Fruit fly (Drosophila melanogaster) whole organism, prepupa: ENCODE data around the gene CG6938.
A peak's percentile ranks its signal among the peaks of the same experiment; 100 is the strongest.

Source experiments
- CG10631 ChIP-seq: fragments of 200-800 bp; sonication (Bioruptor generic); optimal IDR thresholded peaks from 2 replicates; lab custom pipeline; 2016; ENCODE audit warnings: missing biosample characterization, missing genetic modification characterization
- CG11762 ChIP-seq: fragments of 200-800 bp; sonication (Bioruptor generic); optimal IDR thresholded peaks from 3 replicates; lab custom pipeline; 2016; ENCODE audit warnings: missing biosample characterization, missing genetic modification characterization; ENCODE audit not compliant: insufficient read depth
- CG15336 ChIP-seq: fragments of 200-800 bp; sonication (Bioruptor generic); IDR thresholded peaks from 2 replicates; pipeline ENCODE4 v1.3.6; 2022; ENCODE audit warnings: missing biosample characterization, missing genetic modification characterization
- CG1621 ChIP-seq: fragments of 200-800 bp; sonication (Bioruptor generic); optimal IDR thresholded peaks from 3 replicates; lab custom pipeline; 2018; ENCODE audit warnings: missing biosample characterization, mild to moderate bottlenecking, missing genetic modification characterization
- CG16779 ChIP-seq: fragments of 200-800 bp; sonication (Bioruptor generic); optimal IDR thresholded peaks from 3 replicates; lab custom pipeline; 2017; ENCODE audit warnings: missing biosample characterization, mild to moderate bottlenecking, missing genetic modification characterization
- CG3032 ChIP-seq: fragments of 200-800 bp; optimal IDR thresholded peaks from 2 replicates; lab custom pipeline; 2019; ENCODE audit warnings: missing biosample characterization, mild to moderate bottlenecking, missing genetic modification characterization, moderate library complexity
- CG31627 ChIP-seq: fragments of 200-800 bp; sonication (Bioruptor generic); optimal IDR thresholded peaks from 3 replicates; lab custom pipeline; 2016; ENCODE audit warnings: missing biosample characterization, missing genetic modification characterization
- CG32006 ChIP-seq: fragments of 200-800 bp; sonication (Bioruptor generic); optimal IDR thresholded peaks from 3 replicates; lab custom pipeline; 2017; ENCODE audit warnings: missing biosample characterization, mild to moderate bottlenecking, missing genetic modification characterization
- CG34406 ChIP-seq: fragments of 200-800 bp; sonication (Bioruptor generic); optimal IDR thresholded peaks from 3 replicates; lab custom pipeline; 2016; ENCODE audit warnings: missing biosample characterization, missing genetic modification characterization
- CG3919 ChIP-seq: fragments of 200-800 bp; sonication (Bioruptor generic); optimal IDR thresholded peaks from 3 replicates; lab custom pipeline; 2016; ENCODE audit warnings: missing biosample characterization, missing genetic modification characterization
- CG4318 ChIP-seq: fragments of 200-800 bp; sonication (Bioruptor generic); optimal IDR thresholded peaks from 3 replicates; lab custom pipeline; 2017; ENCODE audit warnings: missing biosample characterization, mild to moderate bottlenecking, missing genetic modification characterization
- CG6163 ChIP-seq: fragments of 200-800 bp; sonication (Bioruptor generic); IDR thresholded peaks from 3 replicates; pipeline ENCODE4 v1.3.6; 2022; ENCODE audit warnings: missing biosample characterization, missing genetic modification characterization
- CG6276 ChIP-seq: fragments of 200-800 bp; sonication (Bioruptor generic); optimal IDR thresholded peaks from 2 replicates; lab custom pipeline; 2017; ENCODE audit warnings: missing biosample characterization, mild to moderate bottlenecking, missing genetic modification characterization
- CG6808 ChIP-seq: fragments of 200-800 bp; sonication (Bioruptor generic); optimal IDR thresholded peaks from 3 replicates; lab custom pipeline; 2017; ENCODE audit warnings: missing biosample characterization, missing genetic modification characterization, mild to moderate bottlenecking, moderate library complexity, missing genetic modification reagents
- CG7368 ChIP-seq: fragments of 200-800 bp; sonication (Bioruptor generic); optimal IDR thresholded peaks from 3 replicates; lab custom pipeline; 2016; ENCODE audit warnings: missing biosample characterization, missing genetic modification characterization
- CG8119 ChIP-seq: fragments of 200-800 bp; sonication (Bioruptor generic); IDR thresholded peaks from 3 replicates; pipeline ENCODE4 v1.3.6; 2022; ENCODE audit warnings: missing biosample characterization, missing genetic modification characterization
- CG8632 ChIP-seq: fragments of 200-800 bp; sonication (Bioruptor generic); optimal IDR thresholded peaks from 3 replicates; lab custom pipeline; 2016; ENCODE audit warnings: missing biosample characterization, missing genetic modification characterization
- CG9139 ChIP-seq: fragments of 200-800 bp; sonication (Bioruptor generic); optimal IDR thresholded peaks from 3 replicates; lab custom pipeline; 2017; ENCODE audit warnings: missing biosample characterization, mild to moderate bottlenecking, missing genetic modification characterization
- Eip75B ChIP-seq: fragments of 200-800 bp; sonication (Bioruptor generic); optimal IDR thresholded peaks from 3 replicates; lab custom pipeline; 2016; ENCODE audit warnings: missing biosample characterization, missing genetic modification characterization
- Eip78C ChIP-seq: fragments of 200-800 bp; sonication (Bioruptor generic); peaks from one replicate; lab custom pipeline; 2016; ENCODE audit warnings: missing biosample characterization, missing genetic modification characterization
- Ets96B ChIP-seq: fragments of 200-800 bp; optimal IDR thresholded peaks from 2 replicates; lab custom pipeline; 2019; ENCODE audit warnings: missing biosample characterization, mild to moderate bottlenecking, missing genetic modification characterization, moderate library complexity
- Gug ChIP-seq: fragments of 200-800 bp; sonication (Bioruptor generic); IDR thresholded peaks from 2 replicates; pipeline ENCODE4 v1.3.6; 2022; ENCODE audit warnings: missing biosample characterization, missing genetic modification characterization
- Hr38 ChIP-seq: sonication (Bioruptor generic); optimal IDR thresholded peaks from 2 replicates; lab custom pipeline; 2016; ENCODE audit warnings: missing biosample characterization, missing genetic modification characterization
- Hr39 ChIP-seq: fragments of 200-800 bp; sonication (Bioruptor generic); optimal IDR thresholded peaks from 2 replicates; lab custom pipeline; 2016; ENCODE audit warnings: missing biosample characterization, missing genetic modification characterization
- Lpt ChIP-seq: fragments of 200-800 bp; sonication (Bioruptor generic); optimal IDR thresholded peaks from 3 replicates; lab custom pipeline; 2016; ENCODE audit warnings: missing biosample characterization, missing genetic modification characterization
- Met ChIP-seq: fragments of 200-800 bp; sonication (Bioruptor generic); optimal IDR thresholded peaks from 3 replicates; lab custom pipeline; 2016; ENCODE audit warnings: missing biosample characterization, missing genetic modification characterization
- OdsH ChIP-seq: fragments of 200-800 bp; sonication (Bioruptor generic); optimal IDR thresholded peaks from 3 replicates; lab custom pipeline; 2016; ENCODE audit warnings: missing biosample characterization, missing genetic modification characterization
- Smox ChIP-seq: fragments of 200-800 bp; sonication (Bioruptor generic); optimal IDR thresholded peaks from 3 replicates; lab custom pipeline; 2016; ENCODE audit warnings: missing biosample characterization, missing genetic modification characterization
- Sox102F ChIP-seq: fragments of 200-800 bp; sonication (Bioruptor generic); optimal IDR thresholded peaks from 2 replicates; lab custom pipeline; 2016; ENCODE audit warnings: missing biosample characterization, mild to moderate bottlenecking, missing genetic modification characterization
- Sox14 ChIP-seq: fragments of 200-800 bp; sonication (Bioruptor generic); optimal IDR thresholded peaks from 3 replicates; lab custom pipeline; 2016; ENCODE audit warnings: missing biosample characterization, missing genetic modification characterization
- Sox15 ChIP-seq: fragments of 200-800 bp; sonication (Bioruptor generic); optimal IDR thresholded peaks from 3 replicates; lab custom pipeline; 2016; ENCODE audit warnings: missing biosample characterization, missing genetic modification characterization
- achi ChIP-seq: fragments of 200-800 bp; sonication (Bioruptor generic); optimal IDR thresholded peaks from 3 replicates; lab custom pipeline; 2016; ENCODE audit warnings: missing biosample characterization, missing genetic modification characterization
- cyc ChIP-seq: fragments of 200-800 bp; sonication (Bioruptor generic); optimal IDR thresholded peaks from 3 replicates; lab custom pipeline; 2016; ENCODE audit warnings: missing biosample characterization, missing genetic modification characterization
- dac ChIP-seq: fragments of 200-800 bp; sonication (Bioruptor generic); optimal IDR thresholded peaks from 2 replicates; lab custom pipeline; 2017; ENCODE audit warnings: missing biosample characterization, mild to moderate bottlenecking, missing genetic modification characterization
- dsx ChIP-seq: fragments of 200-800 bp; optimal IDR thresholded peaks from 3 replicates; lab custom pipeline; 2019; ENCODE audit warnings: missing biosample characterization, mild to moderate bottlenecking, missing genetic modification characterization, moderate library complexity; ENCODE audit not compliant: poor library complexity, severe bottlenecking
- eg ChIP-seq: fragments of 200-800 bp; sonication (Bioruptor generic); IDR thresholded peaks from 3 replicates; pipeline ENCODE4 v1.3.6; 2022; ENCODE audit warnings: missing biosample characterization, missing genetic modification characterization
- esn ChIP-seq: fragments of 200-800 bp; sonication (Bioruptor generic); optimal IDR thresholded peaks from 2 replicates; lab custom pipeline; 2016; ENCODE audit warnings: missing biosample characterization, mild to moderate bottlenecking, missing genetic modification characterization, moderate library complexity
- fd85E ChIP-seq: fragments of 200-800 bp; sonication (Bioruptor generic); optimal IDR thresholded peaks from 3 replicates; lab custom pipeline; 2016; ENCODE audit warnings: missing biosample characterization, missing genetic modification characterization
- lz ChIP-seq: fragments of 200-800 bp; sonication (Bioruptor generic); optimal IDR thresholded peaks from 3 replicates; lab custom pipeline; 2016; ENCODE audit warnings: missing biosample characterization, missing genetic modification characterization
- pdm3 ChIP-seq: fragments of 200-800 bp; sonication (Bioruptor generic); optimal IDR thresholded peaks from 3 replicates; lab custom pipeline; 2016; ENCODE audit warnings: missing biosample characterization, missing genetic modification characterization
- salr ChIP-seq, 2 experiments: fragments of 200-800 bp; sonication (Bioruptor generic); optimal IDR thresholded peaks; 3 replicates each; lab custom pipeline; 2016 to 2018; ENCODE audit warnings: missing biosample characterization in 2 of 2, missing genetic modification characterization in 2 of 2, mild to moderate bottlenecking in 1 of 2
- spab ChIP-seq: fragments of 200-800 bp; sonication (Bioruptor generic); optimal IDR thresholded peaks from 2 replicates; lab custom pipeline; 2017; ENCODE audit warnings: missing biosample characterization, mild to moderate bottlenecking, missing genetic modification characterization, missing genetic modification reagents
- ss ChIP-seq, 2 experiments: fragments of 200-800 bp; sonication (Bioruptor generic); optimal IDR thresholded peaks; 2 replicates in 1 of 2; 3 replicates in 1 of 2; lab custom pipeline; 2017 to 2018; ENCODE audit warnings: mild to moderate bottlenecking in 2 of 2, missing biosample characterization in 2 of 2, missing genetic modification characterization in 2 of 2, moderate library complexity in 1 of 2
- svp ChIP-seq: fragments of 200-800 bp; sonication (Bioruptor generic); peaks from one replicate; lab custom pipeline; 2016; ENCODE audit warnings: missing biosample characterization, missing genetic modification characterization
- vri ChIP-seq: fragments of 200-800 bp; sonication (Bioruptor generic); optimal IDR thresholded peaks from 3 replicates; lab custom pipeline; 2016; ENCODE audit warnings: missing biosample characterization, mild to moderate bottlenecking, missing genetic modification characterization

Gene CG6938

dm6 chr3L:12004136-12004535 lies 19.4 kb downstream of the CG6938 start:
- no peak for TF ChIP-seq OdsH (GFP tag; lab: Kevin White, UChicago)
- no peak for TF ChIP-seq Ets96B (tag; lab: Kevin White, UChicago)
- no peak for TF ChIP-seq Hr38 (GFP tag; lab: Kevin White, UChicago)
- TF ChIP-seq Sox102F (GFP tag; lab: Kevin White, UChicago): no peak
- no peak for TF ChIP-seq CG3032 (tag; lab: Kevin White, UChicago)
- TF ChIP-seq ss (GFP tag; optimal IDR thresholded peaks at IDR 0.05; lab: Kevin White, UChicago): no peak
- no peak for TF ChIP-seq Hr39 (GFP tag; lab: Kevin White, UChicago)
- no peak for TF ChIP-seq svp (GFP tag; lab: Kevin White, UChicago)
- TF ChIP-seq lz (GFP tag; lab: Kevin White, UChicago): no peak
- TF ChIP-seq eg (GFP tag; lab: Robert Waterston, UW): no peak
- TF ChIP-seq CG1621 (tag; lab: Kevin White, UChicago): no peak
- no peak for TF ChIP-seq Sox14 (GFP tag; lab: Kevin White, UChicago)
- TF ChIP-seq CG15336 (GFP tag; lab: Robert Waterston, UW): no peak
- TF ChIP-seq, all 60 proteins: peak for 0

DNA sequence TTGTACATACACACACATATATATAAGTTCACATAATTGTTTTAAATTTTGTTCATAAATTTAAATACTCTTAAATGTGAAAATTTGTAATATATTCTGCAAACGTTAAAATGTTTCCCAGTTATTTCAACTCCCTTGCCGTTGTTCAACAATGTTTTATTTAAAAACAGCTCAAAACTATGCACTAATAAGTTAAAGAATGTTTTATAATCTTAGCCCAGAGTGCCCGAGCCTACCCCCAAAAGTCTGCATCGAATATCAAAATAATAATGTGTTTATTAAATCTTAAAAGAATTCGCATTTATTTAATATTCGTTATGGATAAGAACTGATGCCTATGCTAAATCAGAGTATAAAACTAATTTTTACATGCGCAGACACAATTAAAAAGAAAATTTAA lies 23.2 kb downstream of the CG6938 start:
- peak; percentile 82 for TF ChIP-seq dsx (GFP tag; lab: Kevin White, UChicago)
- no peak for TF ChIP-seq Hr38 (GFP tag; lab: Kevin White, UChicago)
- TF ChIP-seq Eip75B (GFP tag; lab: Kevin White, UChicago): no peak

- peak; percentile 84 for TF ChIP-seq Eip78C (GFP tag; lab: Kevin White, UChicago)
- no peak for TF ChIP-seq CG16779 (tag; lab: Kevin White, UChicago)
- TF ChIP-seq Met (GFP tag; lab: Kevin White, UChicago): peak; percentile 23
- no peak for TF ChIP-seq vri
- TF ChIP-seq Lpt (GFP tag; lab: Kevin White, UChicago): peak; percentile 4
- TF ChIP-seq CG1621 (tag; lab: Kevin White, UChicago): peak; percentile 29
- peak; percentile 28; the same call in 1 of the 3 replicates for TF ChIP-seq CG6163 (GFP tag; lab: Robert Waterston, UW)
- TF ChIP-seq CG6276: no peak
- TF ChIP-seq CG3919 (GFP tag; lab: Kevin White, UChicago): peak; percentile 53
- TF ChIP-seq fd85E (GFP tag; lab: Kevin White, UChicago): no peak
- TF ChIP-seq esn (GFP tag; lab: Kevin White, UChicago): peak; percentile 41
- no peak for TF ChIP-seq Sox15 (GFP tag; lab: Kevin White, UChicago)
- TF ChIP-seq CG10631 (GFP tag; lab: Kevin White, UChicago): peak; percentile 59
- no peak for TF ChIP-seq spab
- TF ChIP-seq CG3032 (tag; lab: Kevin White, UChicago): peak; percentile 66
- 0 out of 3 replicates have a peak, but pooled peaks have one; percentile 15 for TF ChIP-seq eg (GFP tag; lab: Robert Waterston, UW)
- TF ChIP-seq dac (GFP tag; lab: Kevin White, UChicago): no peak
- no peak for TF ChIP-seq achi (GFP tag; lab: Kevin White, UChicago)
- no peak for TF ChIP-seq CG4318 (GFP tag; lab: Kevin White, UChicago)
- TF ChIP-seq CG7368 (GFP tag; lab: Kevin White, UChicago): no peak
- no peak for TF ChIP-seq Eip75B (GFP tag; lab: Kevin White, UChicago)
- no peak for TF ChIP-seq CG15336 (GFP tag; lab: Robert Waterston, UW)
- TF ChIP-seq OdsH (GFP tag; lab: Kevin White, UChicago): no peak
- peak; percentile 6 for TF ChIP-seq CG32006
- peak; percentile 16 for TF ChIP-seq pdm3 (GFP tag; lab: Kevin White, UChicago)
- TF ChIP-seq cyc: peak; percentile 13
- no peak for TF ChIP-seq CG9139 (GFP tag; lab: Kevin White, UChicago)
- TF ChIP-seq ss (GFP tag; optimal IDR thresholded peaks at IDR 0.05; lab: Kevin White, UChicago): no peak
- TF ChIP-seq Gug (GFP tag; lab: Robert Waterston, UW): no peak
- peak; percentile 22 for TF ChIP-seq lz (GFP tag; lab: Kevin White, UChicago)
- no peak for TF ChIP-seq CG31627 (GFP tag; lab: Kevin White, UChicago)
- TF ChIP-seq Smox: no peak
- TF ChIP-seq CG34406 (GFP tag; lab: Kevin White, UChicago): no peak
- no peak for TF ChIP-seq dsx (GFP tag; lab: Kevin White, UChicago)
- TF ChIP-seq CG6808 (GFP tag; lab: Kevin White, UChicago): no peak
- TF ChIP-seq svp (GFP tag; lab: Kevin White, UChicago): peak; percentile 65
- TF ChIP-seq CG8632: no peak
- peak; percentile 7 for TF ChIP-seq Sox14 (GFP tag; lab: Kevin White, UChicago)
- peak; percentile 61 for TF ChIP-seq Ets96B (tag; lab: Kevin White, UChicago)
- peak in 1 of 2 experiments; percentile 27 for TF ChIP-seq salr (GFP tag; optimal IDR thresholded peaks at IDR 0.05; lab: Kevin White, UChicago)
- TF ChIP-seq Hr38 (GFP tag; lab: Kevin White, UChicago): no peak
- no peak for TF ChIP-seq CG8119 (GFP tag; lab: Robert Waterston, UW)
- TF ChIP-seq CG11762 (GFP tag; lab: Kevin White, UChicago): no peak
These were observed 29.0 kb downstream of the CG6938 start for dm6 chr3L:12013698-12014097.
